Fruit fly (Drosophila melanogaster): ENCODE data around the gene CG14362.

dm6 chr3R:13848272-13848671, 7.0 kb downstream of the CG14362 start:
- TF ChIP-seq ttk (optimal IDR thresholded peaks at IDR 0.05) (no peak), psq (optimal IDR thresholded peaks at IDR 0.05) (no peak), Sin3A (optimal IDR thresholded peaks at IDR 0.05) (no peak)

All from Kc167 (cell line).